Fruit fly (Drosophila melanogaster) whole organism, pupa: ENCODE data around the gene beta-PheRS.

Experiments
- CG12605 ChIP-seq: fragments of 200-800 bp; sonication (Bioruptor generic); IDR thresholded peaks from 2 replicates; pipeline ENCODE4 v1.3.6; 2022; ENCODE audit warnings: missing biosample characterization, missing genetic modification characterization
- CG34367 ChIP-seq: fragments of 200-800 bp; sonication (Bioruptor generic); optimal IDR thresholded peaks from 2 replicates; lab custom pipeline; 2018; ENCODE audit warnings: missing biosample characterization, mild to moderate bottlenecking, missing genetic modification characterization
- CG8159 ChIP-seq: fragments of 200-800 bp; sonication (Bioruptor generic); optimal IDR thresholded peaks from 3 replicates; lab custom pipeline; 2018; ENCODE audit warnings: missing biosample characterization, mild to moderate bottlenecking, missing genetic modification characterization, moderate library complexity
- CG8301 ChIP-seq: fragments of 200-800 bp; sonication (Bioruptor generic); optimal IDR thresholded peaks from 2 replicates; lab custom pipeline; 2018; ENCODE audit warnings: missing biosample characterization, mild to moderate bottlenecking, missing genetic modification characterization
- EcR ChIP-seq: fragments of 200-800 bp; sonication (Bioruptor generic); optimal IDR thresholded peaks from 3 replicates; lab custom pipeline; 2019; ENCODE audit warnings: missing biosample characterization, missing genetic modification characterization, mild to moderate bottlenecking, moderate library complexity, missing genetic modification reagents
- Snoo ChIP-seq: fragments of 200-800 bp; sonication (Bioruptor generic); optimal IDR thresholded peaks from 3 replicates; lab custom pipeline; 2017; ENCODE audit warnings: missing biosample characterization, mild to moderate bottlenecking, missing genetic modification characterization, inconsistent platforms

- no peak for TF ChIP-seq Snoo (tag; lab: Kevin White, UChicago)
- no peak for TF ChIP-seq CG8159 (tag; lab: Kevin White, UChicago)
- no peak for TF ChIP-seq EcR (GFP tag; lab: Kevin White, UChicago)
- TF ChIP-seq CG12605: no peak
- no peak for TF ChIP-seq CG34367
- no peak for TF ChIP-seq CG8301
These were observed 12.2 kb upstream of the beta-PheRS start for dm6 chr3R:24264414-24265363.
